Worm (Caenorhabditis elegans): ENCODE measurements around the gene W04G3.5.

DNA sequence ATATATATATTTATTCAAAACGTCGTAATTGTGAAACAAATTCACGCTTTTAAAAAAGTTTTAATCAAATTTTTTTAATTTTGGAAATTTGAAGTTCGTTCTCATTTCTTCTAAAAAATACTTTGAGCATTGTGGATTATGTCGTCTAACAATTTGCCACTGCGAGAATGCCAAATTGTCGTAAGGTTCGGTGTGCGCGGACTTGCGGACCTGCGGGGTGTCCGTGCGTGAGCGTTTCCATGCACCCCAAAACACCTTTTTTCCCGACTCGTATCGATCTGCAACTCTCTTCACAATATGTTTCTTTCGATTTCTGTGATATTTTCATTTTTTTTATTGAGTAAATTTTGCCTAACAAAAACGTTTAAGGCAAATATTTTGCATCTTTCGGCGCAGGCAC lies 757 bp upstream of the W04G3.5 start:
- TF ChIP-seq nhr-67 (tag; optimal IDR thresholded peaks at IDR 0.05) (no peak), zag-1 (tag; optimal IDR thresholded peaks at IDR 0.05) (no peak), unc-62 (GFP tag; optimal IDR thresholded peaks at IDR 0.05) (no peak), lin-15B (tag; optimal IDR thresholded peaks at IDR 0.05) (no peak), ama-1 (optimal IDR thresholded peaks at IDR 0.05) (no peak), ceh-16 (tag; optimal IDR thresholded peaks at IDR 0.05) (no peak), nhr-28 (tag; optimal IDR thresholded peaks at IDR 0.05) (no peak), elt-3 (tag; optimal IDR thresholded peaks at IDR 0.05) (no peak), daf-12 (tag; optimal IDR thresholded peaks at IDR 0.05) (no peak), ceh-82 (tag; optimal IDR thresholded peaks at IDR 0.05) (no peak), mdl-1 (tag; optimal IDR thresholded peaks at IDR 0.05) (no peak), elt-2 (tag; optimal IDR thresholded peaks at IDR 0.05) (no peak), fos-1 (tag; optimal IDR thresholded peaks at IDR 0.05) (no peak), nhr-25 (tag; optimal IDR thresholded peaks at IDR 0.05) (no peak)
